Worm (Caenorhabditis elegans) whole organism, late embryonic: ENCODE results near the gene sos-1.

Experiments used
- F13H6.1 ChIP-seq: sonication (generic microtip); optimal IDR thresholded peaks from 2 replicates; lab custom pipeline; 2016; ENCODE audit warnings: missing genetic modification characterization, missing compliant biosample characterization
- ama-1 ChIP-seq: fragments of 150-350 bp; optimal IDR thresholded peaks from 2 replicates; lab custom pipeline; 2014
- fkh-10 ChIP-seq: fragments of 150-350 bp; optimal IDR thresholded peaks from 2 replicates; lab custom pipeline; 2014; ENCODE audit warnings: missing biosample characterization, missing genetic modification reagents, missing genetic modification characterization
- hlh-8 ChIP-seq: sonication (generic microtip); optimal IDR thresholded peaks from 2 replicates; lab custom pipeline; 2016; ENCODE audit warnings: missing genotype, missing genetic modification characterization, missing compliant biosample characterization
- lin-11 ChIP-seq: fragments of 200-800 bp; sonication (Bioruptor generic); optimal IDR thresholded peaks from 2 replicates; lab custom pipeline; 2018; ENCODE audit warnings: mild to moderate bottlenecking, missing genetic modification characterization, missing compliant biosample characterization
- nhr-11 ChIP-seq: fragments of 150-350 bp; optimal IDR thresholded peaks from 2 replicates; lab custom pipeline; 2014; ENCODE audit warnings: missing biosample characterization, missing genetic modification characterization
- pqm-1 ChIP-seq: sonication (generic microtip); optimal IDR thresholded peaks from 2 replicates; lab custom pipeline; 2016; ENCODE audit warnings: missing genetic modification characterization, missing compliant biosample characterization

- no peak for TF ChIP-seq fkh-10 (GFP tag; lab: Kevin White, UChicago)
- no peak for TF ChIP-seq lin-11 (tag; lab: Kevin White, UChicago)
- TF ChIP-seq F13H6.1 (tag; lab: Kevin White, UChicago) = no peak
- no peak for TF ChIP-seq ama-1 (lab: Kevin White, UChicago)
- TF ChIP-seq hlh-8 (tag; lab: Kevin White, UChicago) = no peak
- no peak for TF ChIP-seq pqm-1 (tag; lab: Kevin White, UChicago)
- no peak for TF ChIP-seq nhr-11
Observed at ce11 chrV:4525512-4525911, 23.6 kb downstream of the sos-1 start.
